Fruit fly (Drosophila melanogaster) whole organism, prepupa: ENCODE data around the gene CG34342.
A peak's percentile ranks its signal among the peaks of the same experiment; 100 is the strongest.

Experiments used
- Blimp-1 ChIP-seq: fragments of 200-800 bp; sonication (Bioruptor generic); optimal IDR thresholded peaks from 3 replicates; lab custom pipeline; 2017; ENCODE audit warnings: missing biosample characterization, missing genetic modification characterization, mild to moderate bottlenecking, moderate library complexity, missing genetic modification reagents
- CG10669 ChIP-seq: fragments of 200-800 bp; sonication (Bioruptor generic); optimal IDR thresholded peaks from 3 replicates; lab custom pipeline; 2018; ENCODE audit warnings: missing biosample characterization, mild to moderate bottlenecking, missing genetic modification characterization, moderate library complexity
- CG11294 ChIP-seq: fragments of 200-800 bp; sonication (Bioruptor generic); IDR thresholded peaks from 2 replicates; pipeline ENCODE4 v1.3.6; 2022; ENCODE audit warnings: missing biosample characterization, missing genetic modification characterization
- CG11762 ChIP-seq: fragments of 200-800 bp; sonication (Bioruptor generic); optimal IDR thresholded peaks from 3 replicates; lab custom pipeline; 2016; ENCODE audit warnings: missing biosample characterization, missing genetic modification characterization; ENCODE audit not compliant: insufficient read depth
- CG11902 ChIP-seq: fragments of 200-800 bp; sonication (Bioruptor generic); optimal IDR thresholded peaks from 3 replicates; lab custom pipeline; 2016; ENCODE audit warnings: missing biosample characterization, missing genetic modification characterization
- CG15336 ChIP-seq: fragments of 200-800 bp; sonication (Bioruptor generic); IDR thresholded peaks from 2 replicates; pipeline ENCODE4 v1.3.6; 2022; ENCODE audit warnings: missing biosample characterization, missing genetic modification characterization
- CG1621 ChIP-seq: fragments of 200-800 bp; sonication (Bioruptor generic); optimal IDR thresholded peaks from 3 replicates; lab custom pipeline; 2018; ENCODE audit warnings: missing biosample characterization, mild to moderate bottlenecking, missing genetic modification characterization
- CG16779 ChIP-seq: fragments of 200-800 bp; sonication (Bioruptor generic); optimal IDR thresholded peaks from 3 replicates; lab custom pipeline; 2017; ENCODE audit warnings: missing biosample characterization, mild to moderate bottlenecking, missing genetic modification characterization
- CG3032 ChIP-seq: fragments of 200-800 bp; optimal IDR thresholded peaks from 2 replicates; lab custom pipeline; 2019; ENCODE audit warnings: missing biosample characterization, mild to moderate bottlenecking, missing genetic modification characterization, moderate library complexity
- CG31627 ChIP-seq: fragments of 200-800 bp; sonication (Bioruptor generic); optimal IDR thresholded peaks from 3 replicates; lab custom pipeline; 2016; ENCODE audit warnings: missing biosample characterization, missing genetic modification characterization
- CG32006 ChIP-seq: fragments of 200-800 bp; sonication (Bioruptor generic); optimal IDR thresholded peaks from 3 replicates; lab custom pipeline; 2017; ENCODE audit warnings: missing biosample characterization, mild to moderate bottlenecking, missing genetic modification characterization
- CG34406 ChIP-seq: fragments of 200-800 bp; sonication (Bioruptor generic); optimal IDR thresholded peaks from 3 replicates; lab custom pipeline; 2016; ENCODE audit warnings: missing biosample characterization, missing genetic modification characterization
- CG3919 ChIP-seq: fragments of 200-800 bp; sonication (Bioruptor generic); optimal IDR thresholded peaks from 3 replicates; lab custom pipeline; 2016; ENCODE audit warnings: missing biosample characterization, missing genetic modification characterization
- CG4318 ChIP-seq: fragments of 200-800 bp; sonication (Bioruptor generic); optimal IDR thresholded peaks from 3 replicates; lab custom pipeline; 2017; ENCODE audit warnings: missing biosample characterization, mild to moderate bottlenecking, missing genetic modification characterization
- CG6163 ChIP-seq: fragments of 200-800 bp; sonication (Bioruptor generic); IDR thresholded peaks from 3 replicates; pipeline ENCODE4 v1.3.6; 2022; ENCODE audit warnings: missing biosample characterization, missing genetic modification characterization
- CG6792 ChIP-seq: fragments of 200-800 bp; sonication (Bioruptor generic); optimal IDR thresholded peaks from 3 replicates; lab custom pipeline; 2016; ENCODE audit warnings: missing biosample characterization, missing genetic modification characterization
- CG6808 ChIP-seq: fragments of 200-800 bp; sonication (Bioruptor generic); optimal IDR thresholded peaks from 3 replicates; lab custom pipeline; 2017; ENCODE audit warnings: missing biosample characterization, missing genetic modification characterization, mild to moderate bottlenecking, moderate library complexity, missing genetic modification reagents
- CG6854 ChIP-seq: fragments of 200-800 bp; sonication (Bioruptor generic); optimal IDR thresholded peaks from 2 replicates; lab custom pipeline; 2017; ENCODE audit warnings: missing biosample characterization, mild to moderate bottlenecking, missing genetic modification characterization
- CG7368 ChIP-seq: fragments of 200-800 bp; sonication (Bioruptor generic); optimal IDR thresholded peaks from 3 replicates; lab custom pipeline; 2016; ENCODE audit warnings: missing biosample characterization, missing genetic modification characterization
- CG8119 ChIP-seq: fragments of 200-800 bp; sonication (Bioruptor generic); IDR thresholded peaks from 3 replicates; pipeline ENCODE4 v1.3.6; 2022; ENCODE audit warnings: missing biosample characterization, missing genetic modification characterization
- CG8319 ChIP-seq: fragments of 200-800 bp; sonication (Bioruptor generic); optimal IDR thresholded peaks from 3 replicates; lab custom pipeline; 2016; ENCODE audit warnings: missing biosample characterization, missing genetic modification characterization
- CG9139 ChIP-seq: fragments of 200-800 bp; sonication (Bioruptor generic); optimal IDR thresholded peaks from 3 replicates; lab custom pipeline; 2017; ENCODE audit warnings: missing biosample characterization, mild to moderate bottlenecking, missing genetic modification characterization
- Eip75B ChIP-seq: fragments of 200-800 bp; sonication (Bioruptor generic); optimal IDR thresholded peaks from 3 replicates; lab custom pipeline; 2016; ENCODE audit warnings: missing biosample characterization, missing genetic modification characterization
- Eip78C ChIP-seq: fragments of 200-800 bp; sonication (Bioruptor generic); peaks from one replicate; lab custom pipeline; 2016; ENCODE audit warnings: missing biosample characterization, missing genetic modification characterization
- Eip93F ChIP-seq: fragments of 200-800 bp; sonication (Bioruptor generic); optimal IDR thresholded peaks from 2 replicates; lab custom pipeline; 2016; ENCODE audit warnings: missing biosample characterization, mild to moderate bottlenecking, missing genetic modification characterization
- Ets21C ChIP-seq: fragments of 200-800 bp; sonication (Bioruptor generic); optimal IDR thresholded peaks from 3 replicates; lab custom pipeline; 2016; ENCODE audit warnings: missing biosample characterization, missing genetic modification characterization
- Ets96B ChIP-seq: fragments of 200-800 bp; optimal IDR thresholded peaks from 2 replicates; lab custom pipeline; 2019; ENCODE audit warnings: missing biosample characterization, mild to moderate bottlenecking, missing genetic modification characterization, moderate library complexity
- Gug ChIP-seq: fragments of 200-800 bp; sonication (Bioruptor generic); IDR thresholded peaks from 2 replicates; pipeline ENCODE4 v1.3.6; 2022; ENCODE audit warnings: missing biosample characterization, missing genetic modification characterization
- Hr38 ChIP-seq: sonication (Bioruptor generic); optimal IDR thresholded peaks from 2 replicates; lab custom pipeline; 2016; ENCODE audit warnings: missing biosample characterization, missing genetic modification characterization
- Hr39 ChIP-seq: fragments of 200-800 bp; sonication (Bioruptor generic); optimal IDR thresholded peaks from 2 replicates; lab custom pipeline; 2016; ENCODE audit warnings: missing biosample characterization, missing genetic modification characterization
- Hr4 ChIP-seq: fragments of 200-800 bp; sonication (Bioruptor generic); optimal IDR thresholded peaks from 3 replicates; lab custom pipeline; 2016; ENCODE audit warnings: missing biosample characterization, missing genetic modification characterization
- Lpt ChIP-seq: fragments of 200-800 bp; sonication (Bioruptor generic); optimal IDR thresholded peaks from 3 replicates; lab custom pipeline; 2016; ENCODE audit warnings: missing biosample characterization, missing genetic modification characterization
- Met ChIP-seq: fragments of 200-800 bp; sonication (Bioruptor generic); optimal IDR thresholded peaks from 3 replicates; lab custom pipeline; 2016; ENCODE audit warnings: missing biosample characterization, missing genetic modification characterization
- OdsH ChIP-seq: fragments of 200-800 bp; sonication (Bioruptor generic); optimal IDR thresholded peaks from 3 replicates; lab custom pipeline; 2016; ENCODE audit warnings: missing biosample characterization, missing genetic modification characterization
- Smox ChIP-seq: fragments of 200-800 bp; sonication (Bioruptor generic); optimal IDR thresholded peaks from 3 replicates; lab custom pipeline; 2016; ENCODE audit warnings: missing biosample characterization, missing genetic modification characterization
- Sox102F ChIP-seq: fragments of 200-800 bp; sonication (Bioruptor generic); optimal IDR thresholded peaks from 2 replicates; lab custom pipeline; 2016; ENCODE audit warnings: missing biosample characterization, mild to moderate bottlenecking, missing genetic modification characterization
- Sox14 ChIP-seq: fragments of 200-800 bp; sonication (Bioruptor generic); optimal IDR thresholded peaks from 3 replicates; lab custom pipeline; 2016; ENCODE audit warnings: missing biosample characterization, missing genetic modification characterization
- Sox15 ChIP-seq: fragments of 200-800 bp; sonication (Bioruptor generic); optimal IDR thresholded peaks from 3 replicates; lab custom pipeline; 2016; ENCODE audit warnings: missing biosample characterization, missing genetic modification characterization
- achi ChIP-seq: fragments of 200-800 bp; sonication (Bioruptor generic); optimal IDR thresholded peaks from 3 replicates; lab custom pipeline; 2016; ENCODE audit warnings: missing biosample characterization, missing genetic modification characterization
- acj6 ChIP-seq: fragments of 200-800 bp; sonication (Bioruptor generic); optimal IDR thresholded peaks from 3 replicates; lab custom pipeline; 2016; ENCODE audit warnings: missing biosample characterization, missing genetic modification characterization
- dac ChIP-seq: fragments of 200-800 bp; sonication (Bioruptor generic); optimal IDR thresholded peaks from 2 replicates; lab custom pipeline; 2017; ENCODE audit warnings: missing biosample characterization, mild to moderate bottlenecking, missing genetic modification characterization
- dsx ChIP-seq: fragments of 200-800 bp; optimal IDR thresholded peaks from 3 replicates; lab custom pipeline; 2019; ENCODE audit warnings: missing biosample characterization, mild to moderate bottlenecking, missing genetic modification characterization, moderate library complexity; ENCODE audit not compliant: poor library complexity, severe bottlenecking
- eg ChIP-seq: fragments of 200-800 bp; sonication (Bioruptor generic); IDR thresholded peaks from 3 replicates; pipeline ENCODE4 v1.3.6; 2022; ENCODE audit warnings: missing biosample characterization, missing genetic modification characterization
- esn ChIP-seq: fragments of 200-800 bp; sonication (Bioruptor generic); optimal IDR thresholded peaks from 2 replicates; lab custom pipeline; 2016; ENCODE audit warnings: missing biosample characterization, mild to moderate bottlenecking, missing genetic modification characterization, moderate library complexity
- fd85E ChIP-seq: fragments of 200-800 bp; sonication (Bioruptor generic); optimal IDR thresholded peaks from 3 replicates; lab custom pipeline; 2016; ENCODE audit warnings: missing biosample characterization, missing genetic modification characterization
- lz ChIP-seq: fragments of 200-800 bp; sonication (Bioruptor generic); optimal IDR thresholded peaks from 3 replicates; lab custom pipeline; 2016; ENCODE audit warnings: missing biosample characterization, missing genetic modification characterization
- net ChIP-seq: fragments of 200-800 bp; sonication (Bioruptor generic); optimal IDR thresholded peaks from 3 replicates; lab custom pipeline; 2016; ENCODE audit warnings: missing biosample characterization, missing genetic modification characterization
- pdm3 ChIP-seq: fragments of 200-800 bp; sonication (Bioruptor generic); optimal IDR thresholded peaks from 3 replicates; lab custom pipeline; 2016; ENCODE audit warnings: missing biosample characterization, missing genetic modification characterization
- spab ChIP-seq: fragments of 200-800 bp; sonication (Bioruptor generic); optimal IDR thresholded peaks from 2 replicates; lab custom pipeline; 2017; ENCODE audit warnings: missing biosample characterization, mild to moderate bottlenecking, missing genetic modification characterization, missing genetic modification reagents
- ss ChIP-seq, 2 experiments: fragments of 200-800 bp; sonication (Bioruptor generic); optimal IDR thresholded peaks; 2 replicates in 1 of 2; 3 replicates in 1 of 2; lab custom pipeline; 2017 to 2018; ENCODE audit warnings: mild to moderate bottlenecking in 2 of 2, missing biosample characterization in 2 of 2, missing genetic modification characterization in 2 of 2, moderate library complexity in 1 of 2
- svp ChIP-seq: fragments of 200-800 bp; sonication (Bioruptor generic); peaks from one replicate; lab custom pipeline; 2016; ENCODE audit warnings: missing biosample characterization, missing genetic modification characterization
- topi ChIP-seq: fragments of 200-800 bp; sonication (Bioruptor generic); optimal IDR thresholded peaks from 3 replicates; lab custom pipeline; 2016; ENCODE audit warnings: missing biosample characterization, missing genetic modification characterization
- vri ChIP-seq: fragments of 200-800 bp; sonication (Bioruptor generic); optimal IDR thresholded peaks from 3 replicates; lab custom pipeline; 2016; ENCODE audit warnings: missing biosample characterization, mild to moderate bottlenecking, missing genetic modification characterization

The CG34342 gene

DNA sequence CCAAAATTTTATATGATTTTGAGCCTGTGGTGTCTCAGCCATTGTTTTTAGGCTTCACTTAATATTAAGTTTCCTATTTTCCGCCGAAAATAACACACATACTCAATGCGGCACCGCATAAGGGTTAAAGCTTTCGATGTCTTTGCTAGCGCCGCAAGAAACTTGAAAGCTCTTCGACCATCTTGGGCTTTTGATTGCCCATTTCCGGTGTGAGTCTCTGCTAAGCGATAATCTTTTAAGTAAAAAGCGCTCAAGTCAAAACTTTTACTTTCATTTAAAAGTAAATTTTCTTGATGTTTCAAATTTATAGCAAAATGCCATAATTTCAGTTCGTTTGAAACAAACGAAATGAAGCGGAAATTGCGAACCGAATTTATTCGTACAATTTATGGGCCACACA is 1.3 kb upstream of the CG34342 start:
- TF ChIP-seq CG6854 (GFP tag; lab: Kevin White, UChicago), result no peak
- TF ChIP-seq esn (GFP tag; lab: Kevin White, UChicago), result peak; percentile 82
- peak; percentile 80 for TF ChIP-seq CG31627 (GFP tag; lab: Kevin White, UChicago)
- no peak for TF ChIP-seq Hr38
- no peak; the same call in 1 of the 2 replicates for TF ChIP-seq CG15336
- TF ChIP-seq Hr39 (GFP tag; lab: Kevin White, UChicago), result peak; percentile 79
- TF ChIP-seq eg (GFP tag; lab: Robert Waterston, UW), result peak; percentile 81
- TF ChIP-seq Smox (GFP tag; lab: Kevin White, UChicago), result peak; percentile 72
- TF ChIP-seq Sox15 (GFP tag; lab: Kevin White, UChicago), result peak; percentile 24
- peak; percentile 63 for TF ChIP-seq net (GFP tag; lab: Kevin White, UChicago)
- no peak; the same call in 2 of the 3 replicates for TF ChIP-seq CG8119 (GFP tag; lab: Robert Waterston, UW)
- TF ChIP-seq CG11294 (GFP tag; lab: Robert Waterston, UW), result peak; percentile 23; the same call in 1 of the 2 replicates
- TF ChIP-seq Sox102F (GFP tag; lab: Kevin White, UChicago), result peak; percentile 79
- TF ChIP-seq Hr4 (GFP tag; lab: Kevin White, UChicago), result peak; percentile 2
- no peak for TF ChIP-seq spab (GFP tag; lab: Kevin White, UChicago)
- TF ChIP-seq topi (GFP tag; lab: Kevin White, UChicago), result peak; percentile 79
- TF ChIP-seq CG11762 (GFP tag; lab: Kevin White, UChicago), result peak; percentile 69
- peak; percentile 68 for TF ChIP-seq CG6792 (GFP tag; lab: Kevin White, UChicago)
- peak; percentile 99 for TF ChIP-seq Blimp-1 (GFP tag; lab: Kevin White, UChicago)
- no peak for TF ChIP-seq Ets96B (tag; lab: Kevin White, UChicago)
- TF ChIP-seq Eip78C, result peak; percentile 91
- peak; percentile 60 for TF ChIP-seq CG10669 (GFP tag; lab: Kevin White, UChicago)
- TF ChIP-seq CG9139, result no peak
- TF ChIP-seq pdm3 (GFP tag; lab: Kevin White, UChicago), result peak; percentile 66
- TF ChIP-seq OdsH, result peak; percentile 77
- TF ChIP-seq CG8319, result peak; percentile 63
- TF ChIP-seq acj6, result peak; percentile 80
- no peak for TF ChIP-seq Eip93F (GFP tag; lab: Kevin White, UChicago)
- TF ChIP-seq CG34406 (GFP tag; lab: Kevin White, UChicago), result peak; percentile 72
- TF ChIP-seq CG1621 (tag; lab: Kevin White, UChicago), result no peak
- TF ChIP-seq svp (GFP tag; lab: Kevin White, UChicago), result peak; percentile 80
- no peak for TF ChIP-seq ss (GFP tag; optimal IDR thresholded peaks at IDR 0.05; lab: Kevin White, UChicago)
- TF ChIP-seq CG32006 (GFP tag; lab: Kevin White, UChicago), result peak; percentile 17
- peak; percentile 86 for TF ChIP-seq CG6163 (GFP tag; lab: Robert Waterston, UW)
- peak; percentile 84 for TF ChIP-seq CG3919
- peak; percentile 30 for TF ChIP-seq CG11902 (GFP tag; lab: Kevin White, UChicago)
- peak; percentile 70 for TF ChIP-seq achi
- TF ChIP-seq Eip75B (GFP tag; lab: Kevin White, UChicago), result peak; percentile 65
- peak; percentile 82 for TF ChIP-seq lz
- TF ChIP-seq vri (GFP tag; lab: Kevin White, UChicago), result peak; percentile 73
- peak; percentile 80 for TF ChIP-seq CG7368 (GFP tag; lab: Kevin White, UChicago)
- TF ChIP-seq dsx (GFP tag; lab: Kevin White, UChicago), result no peak
- TF ChIP-seq CG6808 (GFP tag; lab: Kevin White, UChicago), result peak; percentile 24
- no peak for TF ChIP-seq Gug (GFP tag; lab: Robert Waterston, UW)
- TF ChIP-seq Sox14 (GFP tag; lab: Kevin White, UChicago), result peak; percentile 49
- peak; percentile 80 for TF ChIP-seq fd85E (GFP tag; lab: Kevin White, UChicago)
- no peak for TF ChIP-seq CG16779 (tag; lab: Kevin White, UChicago)
- TF ChIP-seq CG3032 (tag; lab: Kevin White, UChicago), result no peak
- TF ChIP-seq Ets21C (GFP tag; lab: Kevin White, UChicago), result peak; percentile 60
- no peak for TF ChIP-seq Lpt (GFP tag; lab: Kevin White, UChicago)
- peak; percentile 84 for TF ChIP-seq Met
- TF ChIP-seq dac, result peak; percentile 57
- TF ChIP-seq CG4318, result no peak
